Fruit fly (Drosophila melanogaster): ENCODE results near the gene CAH1.

dm6 chr2L:13779795-13780108 lies 23.7 kb upstream of the CAH1 start:
- TF ChIP-seq pad (GFP tag; optimal IDR thresholded peaks at IDR 0.05) (no peak), CG14711 (tag; optimal IDR thresholded peaks at IDR 0.05) (no peak), ovo (GFP tag; optimal IDR thresholded peaks at IDR 0.05) (peak; percentile 57), CG5204 (GFP tag; optimal IDR thresholded peaks at IDR 0.05) (no peak)

All from whole organism, adult.